Fruit fly (Drosophila melanogaster) whole organism, adult: ENCODE data around the gene CAH6.

Source experiments
- CG12768 ChIP-seq: fragments of 200-800 bp; sonication (Bioruptor generic); optimal IDR thresholded peaks from 2 replicates; lab custom pipeline; 2017; ENCODE audit warnings: missing biosample characterization, missing genetic modification characterization, mild to moderate bottlenecking, moderate library complexity, missing genetic modification reagents
- CG14711 ChIP-seq: fragments of 200-800 bp; sonication (Bioruptor generic); optimal IDR thresholded peaks from 2 replicates; lab custom pipeline; 2018; ENCODE audit warnings: missing biosample characterization, mild to moderate bottlenecking, missing genetic modification characterization, moderate library complexity
- Clk ChIP-seq: fragments of 200-800 bp; sonication (Bioruptor generic); optimal IDR thresholded peaks from 2 replicates; lab custom pipeline; 2017; ENCODE audit warnings: missing biosample characterization, missing genetic modification characterization
- cic ChIP-seq: fragments of 200-800 bp; sonication (Bioruptor generic); optimal IDR thresholded peaks from 2 replicates; lab custom pipeline; 2017; ENCODE audit warnings: missing biosample characterization, mild to moderate bottlenecking, missing genetic modification characterization, moderate library complexity
- kay ChIP-seq: fragments of 200-800 bp; sonication (Bioruptor generic); peaks from one replicate; lab custom pipeline; 2016; ENCODE audit warnings: missing biosample characterization, missing genetic modification characterization, borderline replicate concordance
- ovo ChIP-seq: fragments of 200-800 bp; sonication (Bioruptor generic); optimal IDR thresholded peaks from 2 replicates; lab custom pipeline; 2016; ENCODE audit warnings: missing biosample characterization, missing genetic modification characterization
- toe ChIP-seq: fragments of 200-800 bp; sonication (Bioruptor generic); optimal IDR thresholded peaks from 2 replicates; lab custom pipeline; 2016; ENCODE audit warnings: missing biosample characterization, missing genetic modification characterization

DNA sequence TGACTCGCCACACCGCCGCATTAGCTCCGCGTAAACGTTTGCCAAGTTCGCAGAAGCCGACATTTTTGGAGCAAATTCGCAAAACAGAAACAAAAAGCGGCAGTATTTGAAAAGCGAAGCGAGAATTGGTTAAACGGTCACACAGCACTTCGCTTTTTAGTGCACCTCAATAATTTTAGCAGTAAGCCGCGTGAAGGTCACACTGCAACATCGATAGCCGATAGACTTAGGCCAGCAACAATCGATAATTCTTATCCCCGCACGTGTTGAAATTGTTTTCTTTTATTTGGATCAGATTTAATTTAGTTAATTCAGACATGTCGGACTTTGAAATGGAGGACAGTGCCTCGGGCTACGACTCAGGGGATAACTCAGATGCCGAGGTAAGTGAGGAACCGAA, 44.2 kb upstream of the CAH6 start, which contains the start of the genes Zwilch and CG1542:
- TF ChIP-seq cic (GFP tag; lab: Kevin White, UChicago) (no peak), kay (GFP tag; lab: Kevin White, UChicago) (no peak), Clk (GFP tag; lab: Kevin White, UChicago) (no peak), ovo (no peak), CG14711 (tag; lab: Kevin White, UChicago) (no peak), CG12768 (GFP tag; lab: Kevin White, UChicago) (no peak), toe (GFP tag; lab: Kevin White, UChicago) (no peak)
